Worm (Caenorhabditis elegans) whole organism, young adult: ENCODE data around the gene ZK643.6.

Experiments used
- mcd-1 ChIP-seq: fragments of 200-800 bp; sonication (Bioruptor generic); IDR thresholded peaks from 2 replicates; pipeline ENCODE4 v1.3.6; 2022; ENCODE audit warnings: missing genetic modification reagents, missing genetic modification characterization, missing compliant biosample characterization
- nfyb-1 ChIP-seq: fragments of 200-800 bp; sonication (Bioruptor generic); IDR thresholded peaks from 2 replicates; pipeline ENCODE4 v1.3.6; 2022; ENCODE audit warnings: missing genetic modification reagents, missing genetic modification characterization, missing compliant biosample characterization

DNA sequence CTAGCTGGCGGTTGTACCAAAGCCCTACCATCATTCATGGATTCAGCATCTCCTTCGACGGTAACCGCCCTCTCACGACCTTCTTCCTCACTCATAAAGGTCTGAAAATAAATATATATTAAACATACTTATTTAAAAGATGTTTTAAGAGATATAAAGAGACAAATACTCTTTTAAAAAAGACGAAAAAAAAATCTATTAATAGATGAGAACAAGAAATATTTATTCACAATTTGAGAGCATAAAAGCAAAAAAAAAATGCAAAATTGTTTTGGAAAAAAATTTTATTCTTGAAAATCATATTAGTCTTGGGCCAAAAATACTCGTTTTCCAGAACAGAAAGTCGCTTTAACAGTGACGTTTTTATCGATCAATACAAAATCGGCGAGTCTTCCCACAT lies 36.1 kb upstream of the ZK643.6 start, which contains the start of gene skat-1:
- no peak for TF ChIP-seq mcd-1 (GFP tag; lab: Robert Waterston, UW)
- no peak for TF ChIP-seq nfyb-1 (GFP tag; lab: Robert Waterston, UW)
